Fruit fly (Drosophila melanogaster) whole organism, prepupa: ENCODE measurements around the gene CG16813.

Experiments used
- CG10669 ChIP-seq: fragments of 200-800 bp; sonication (Bioruptor generic); optimal IDR thresholded peaks from 3 replicates; lab custom pipeline; 2018; ENCODE audit warnings: missing biosample characterization, mild to moderate bottlenecking, missing genetic modification characterization, moderate library complexity
- CG15336 ChIP-seq: fragments of 200-800 bp; sonication (Bioruptor generic); IDR thresholded peaks from 2 replicates; pipeline ENCODE4 v1.3.6; 2022; ENCODE audit warnings: missing biosample characterization, missing genetic modification characterization
- CG1621 ChIP-seq: fragments of 200-800 bp; sonication (Bioruptor generic); optimal IDR thresholded peaks from 3 replicates; lab custom pipeline; 2018; ENCODE audit warnings: missing biosample characterization, mild to moderate bottlenecking, missing genetic modification characterization
- CG16779 ChIP-seq: fragments of 200-800 bp; sonication (Bioruptor generic); optimal IDR thresholded peaks from 3 replicates; lab custom pipeline; 2017; ENCODE audit warnings: missing biosample characterization, mild to moderate bottlenecking, missing genetic modification characterization
- CG3032 ChIP-seq: fragments of 200-800 bp; optimal IDR thresholded peaks from 2 replicates; lab custom pipeline; 2019; ENCODE audit warnings: missing biosample characterization, mild to moderate bottlenecking, missing genetic modification characterization, moderate library complexity
- CG31627 ChIP-seq: fragments of 200-800 bp; sonication (Bioruptor generic); optimal IDR thresholded peaks from 3 replicates; lab custom pipeline; 2016; ENCODE audit warnings: missing biosample characterization, missing genetic modification characterization
- CG3919 ChIP-seq: fragments of 200-800 bp; sonication (Bioruptor generic); optimal IDR thresholded peaks from 3 replicates; lab custom pipeline; 2016; ENCODE audit warnings: missing biosample characterization, missing genetic modification characterization
- CG4318 ChIP-seq: fragments of 200-800 bp; sonication (Bioruptor generic); optimal IDR thresholded peaks from 3 replicates; lab custom pipeline; 2017; ENCODE audit warnings: missing biosample characterization, mild to moderate bottlenecking, missing genetic modification characterization
- CG6163 ChIP-seq: fragments of 200-800 bp; sonication (Bioruptor generic); IDR thresholded peaks from 3 replicates; pipeline ENCODE4 v1.3.6; 2022; ENCODE audit warnings: missing biosample characterization, missing genetic modification characterization
- CG6808 ChIP-seq: fragments of 200-800 bp; sonication (Bioruptor generic); optimal IDR thresholded peaks from 3 replicates; lab custom pipeline; 2017; ENCODE audit warnings: missing biosample characterization, missing genetic modification characterization, mild to moderate bottlenecking, moderate library complexity, missing genetic modification reagents
- CG6854 ChIP-seq: fragments of 200-800 bp; sonication (Bioruptor generic); optimal IDR thresholded peaks from 2 replicates; lab custom pipeline; 2017; ENCODE audit warnings: missing biosample characterization, mild to moderate bottlenecking, missing genetic modification characterization
- CG7368 ChIP-seq: fragments of 200-800 bp; sonication (Bioruptor generic); optimal IDR thresholded peaks from 3 replicates; lab custom pipeline; 2016; ENCODE audit warnings: missing biosample characterization, missing genetic modification characterization
- CG8319 ChIP-seq: fragments of 200-800 bp; sonication (Bioruptor generic); optimal IDR thresholded peaks from 3 replicates; lab custom pipeline; 2016; ENCODE audit warnings: missing biosample characterization, missing genetic modification characterization
- CG8632 ChIP-seq: fragments of 200-800 bp; sonication (Bioruptor generic); optimal IDR thresholded peaks from 3 replicates; lab custom pipeline; 2016; ENCODE audit warnings: missing biosample characterization, missing genetic modification characterization
- CG9139 ChIP-seq: fragments of 200-800 bp; sonication (Bioruptor generic); optimal IDR thresholded peaks from 3 replicates; lab custom pipeline; 2017; ENCODE audit warnings: missing biosample characterization, mild to moderate bottlenecking, missing genetic modification characterization
- Eip75B ChIP-seq: fragments of 200-800 bp; sonication (Bioruptor generic); optimal IDR thresholded peaks from 3 replicates; lab custom pipeline; 2016; ENCODE audit warnings: missing biosample characterization, missing genetic modification characterization
- Eip78C ChIP-seq: fragments of 200-800 bp; sonication (Bioruptor generic); peaks from one replicate; lab custom pipeline; 2016; ENCODE audit warnings: missing biosample characterization, missing genetic modification characterization
- Eip93F ChIP-seq: fragments of 200-800 bp; sonication (Bioruptor generic); optimal IDR thresholded peaks from 2 replicates; lab custom pipeline; 2016; ENCODE audit warnings: missing biosample characterization, mild to moderate bottlenecking, missing genetic modification characterization
- Ets96B ChIP-seq: fragments of 200-800 bp; optimal IDR thresholded peaks from 2 replicates; lab custom pipeline; 2019; ENCODE audit warnings: missing biosample characterization, mild to moderate bottlenecking, missing genetic modification characterization, moderate library complexity
- Hr39 ChIP-seq: fragments of 200-800 bp; sonication (Bioruptor generic); optimal IDR thresholded peaks from 2 replicates; lab custom pipeline; 2016; ENCODE audit warnings: missing biosample characterization, missing genetic modification characterization
- Hr4 ChIP-seq: fragments of 200-800 bp; sonication (Bioruptor generic); optimal IDR thresholded peaks from 3 replicates; lab custom pipeline; 2016; ENCODE audit warnings: missing biosample characterization, missing genetic modification characterization
- Lpt ChIP-seq: fragments of 200-800 bp; sonication (Bioruptor generic); optimal IDR thresholded peaks from 3 replicates; lab custom pipeline; 2016; ENCODE audit warnings: missing biosample characterization, missing genetic modification characterization
- Met ChIP-seq: fragments of 200-800 bp; sonication (Bioruptor generic); optimal IDR thresholded peaks from 3 replicates; lab custom pipeline; 2016; ENCODE audit warnings: missing biosample characterization, missing genetic modification characterization
- Smox ChIP-seq: fragments of 200-800 bp; sonication (Bioruptor generic); optimal IDR thresholded peaks from 3 replicates; lab custom pipeline; 2016; ENCODE audit warnings: missing biosample characterization, missing genetic modification characterization
- Sox102F ChIP-seq: fragments of 200-800 bp; sonication (Bioruptor generic); optimal IDR thresholded peaks from 2 replicates; lab custom pipeline; 2016; ENCODE audit warnings: missing biosample characterization, mild to moderate bottlenecking, missing genetic modification characterization
- Sox14 ChIP-seq: fragments of 200-800 bp; sonication (Bioruptor generic); optimal IDR thresholded peaks from 3 replicates; lab custom pipeline; 2016; ENCODE audit warnings: missing biosample characterization, missing genetic modification characterization
- Sox15 ChIP-seq: fragments of 200-800 bp; sonication (Bioruptor generic); optimal IDR thresholded peaks from 3 replicates; lab custom pipeline; 2016; ENCODE audit warnings: missing biosample characterization, missing genetic modification characterization
- achi ChIP-seq: fragments of 200-800 bp; sonication (Bioruptor generic); optimal IDR thresholded peaks from 3 replicates; lab custom pipeline; 2016; ENCODE audit warnings: missing biosample characterization, missing genetic modification characterization
- acj6 ChIP-seq: fragments of 200-800 bp; sonication (Bioruptor generic); optimal IDR thresholded peaks from 3 replicates; lab custom pipeline; 2016; ENCODE audit warnings: missing biosample characterization, missing genetic modification characterization
- dsx ChIP-seq: fragments of 200-800 bp; optimal IDR thresholded peaks from 3 replicates; lab custom pipeline; 2019; ENCODE audit warnings: missing biosample characterization, mild to moderate bottlenecking, missing genetic modification characterization, moderate library complexity; ENCODE audit not compliant: poor library complexity, severe bottlenecking
- eg ChIP-seq: fragments of 200-800 bp; sonication (Bioruptor generic); IDR thresholded peaks from 3 replicates; pipeline ENCODE4 v1.3.6; 2022; ENCODE audit warnings: missing biosample characterization, missing genetic modification characterization
- esn ChIP-seq: fragments of 200-800 bp; sonication (Bioruptor generic); optimal IDR thresholded peaks from 2 replicates; lab custom pipeline; 2016; ENCODE audit warnings: missing biosample characterization, mild to moderate bottlenecking, missing genetic modification characterization, moderate library complexity
- fd59A ChIP-seq: fragments of 200-800 bp; sonication (Bioruptor generic); optimal IDR thresholded peaks from 2 replicates; lab custom pipeline; 2017; ENCODE audit warnings: missing biosample characterization, mild to moderate bottlenecking, missing genetic modification characterization, missing genetic modification reagents
- fd85E ChIP-seq: fragments of 200-800 bp; sonication (Bioruptor generic); optimal IDR thresholded peaks from 3 replicates; lab custom pipeline; 2016; ENCODE audit warnings: missing biosample characterization, missing genetic modification characterization
- fkh ChIP-seq: fragments of 200-800 bp; sonication (Bioruptor generic); optimal IDR thresholded peaks from 3 replicates; lab custom pipeline; 2017; ENCODE audit warnings: missing biosample characterization, mild to moderate bottlenecking, missing genetic modification characterization, moderate library complexity
- lz ChIP-seq: fragments of 200-800 bp; sonication (Bioruptor generic); optimal IDR thresholded peaks from 3 replicates; lab custom pipeline; 2016; ENCODE audit warnings: missing biosample characterization, missing genetic modification characterization
- ss ChIP-seq, 2 experiments: fragments of 200-800 bp; sonication (Bioruptor generic); optimal IDR thresholded peaks; 2 replicates in 1 of 2; 3 replicates in 1 of 2; lab custom pipeline; 2017 to 2018; ENCODE audit warnings: mild to moderate bottlenecking in 2 of 2, missing biosample characterization in 2 of 2, missing genetic modification characterization in 2 of 2, moderate library complexity in 1 of 2
- svp ChIP-seq: fragments of 200-800 bp; sonication (Bioruptor generic); peaks from one replicate; lab custom pipeline; 2016; ENCODE audit warnings: missing biosample characterization, missing genetic modification characterization
- topi ChIP-seq: fragments of 200-800 bp; sonication (Bioruptor generic); optimal IDR thresholded peaks from 3 replicates; lab custom pipeline; 2016; ENCODE audit warnings: missing biosample characterization, missing genetic modification characterization
- vri ChIP-seq: fragments of 200-800 bp; sonication (Bioruptor generic); optimal IDR thresholded peaks from 3 replicates; lab custom pipeline; 2016; ENCODE audit warnings: missing biosample characterization, mild to moderate bottlenecking, missing genetic modification characterization

Gene CG16813

dm6 chr2L:13203437-13204137, 23.7 kb upstream of the CG16813 start, which contains the start of gene Pect:
TSS of gene Pect (plus strand) at chr2L:13203762.
- TF ChIP-seq CG15336 (peak; percentile 44), CG6163 (GFP tag; lab: Robert Waterston, UW) (peak; percentile 57; the same call in 2 of the 3 replicates), eg (GFP tag; lab: Robert Waterston, UW) (peak; percentile 37; the same call in 2 of the 3 replicates), acj6 (GFP tag; lab: Kevin White, UChicago) (no peak), Sox15 (GFP tag; lab: Kevin White, UChicago) (peak; percentile 13), Hr4 (no peak), CG10669 (no peak), topi (no peak), svp (GFP tag; lab: Kevin White, UChicago) (peak; percentile 73), esn (GFP tag; lab: Kevin White, UChicago) (peak; percentile 41), Eip78C (GFP tag; lab: Kevin White, UChicago) (peak; percentile 67), lz (GFP tag; lab: Kevin White, UChicago) (peak; percentile 31), CG3032 (tag; lab: Kevin White, UChicago) (peak; percentile 68), CG6854 (GFP tag; lab: Kevin White, UChicago) (peak; percentile 67), fkh (GFP tag; lab: Kevin White, UChicago) (peak; percentile 54)

dm6 chr2L:13204151-13204550, 23.2 kb upstream of the CG16813 start:
- TF ChIP-seq Eip78C (GFP tag; lab: Kevin White, UChicago) (peak; percentile 43), Sox102F (GFP tag; lab: Kevin White, UChicago) (no peak), Ets96B (no peak)

dm6 chr2L:13205256-13205655, 22.1 kb upstream of the CG16813 start:
- TF ChIP-seq esn (GFP tag; lab: Kevin White, UChicago) (peak; percentile 44), fkh (GFP tag; lab: Kevin White, UChicago) (peak; percentile 79), topi (peak; percentile 5), CG7368 (GFP tag; lab: Kevin White, UChicago) (no peak), CG15336 (0 out of 2 replicates have a peak, but pooled peaks have one; percentile 21), eg (GFP tag; lab: Robert Waterston, UW) (peak; percentile 46; the same call in 1 of the 3 replicates), svp (GFP tag; lab: Kevin White, UChicago) (peak; percentile 74), Eip75B (peak; percentile 45), ss (GFP tag; optimal IDR thresholded peaks at IDR 0.05; lab: Kevin White, UChicago) (peak; percentile 35 to 62), achi (GFP tag; lab: Kevin White, UChicago) (no peak), Ets96B (no peak), CG1621 (peak; percentile 8), Met (peak; percentile 22), CG6854 (GFP tag; lab: Kevin White, UChicago) (peak; percentile 66), CG16779 (peak; percentile 38), CG6808 (GFP tag; lab: Kevin White, UChicago) (no peak), lz (GFP tag; lab: Kevin White, UChicago) (no peak), Sox14 (GFP tag; lab: Kevin White, UChicago) (peak; percentile 10), CG6163 (GFP tag; lab: Robert Waterston, UW) (peak; percentile 53; the same call in 2 of the 3 replicates), CG3919 (peak; percentile 40), Eip78C (GFP tag; lab: Kevin White, UChicago) (peak; percentile 67)

- TF ChIP-seq Lpt (GFP tag; lab: Kevin White, UChicago) (peak; percentile 32), dsx (GFP tag; lab: Kevin White, UChicago) (no peak), Hr39 (GFP tag; lab: Kevin White, UChicago) (no peak), fd85E (GFP tag; lab: Kevin White, UChicago) (no peak), Met (no peak), Smox (GFP tag; lab: Kevin White, UChicago) (no peak), topi (no peak), fd59A (GFP tag; lab: Kevin White, UChicago) (no peak), lz (GFP tag; lab: Kevin White, UChicago) (no peak), fkh (GFP tag; lab: Kevin White, UChicago) (peak; percentile 8), CG9139 (peak; percentile 17), CG8319 (GFP tag; lab: Kevin White, UChicago) (no peak), CG6808 (GFP tag; lab: Kevin White, UChicago) (no peak), acj6 (GFP tag; lab: Kevin White, UChicago) (no peak), CG6854 (GFP tag; lab: Kevin White, UChicago) (no peak), CG15336 (0 out of 2 replicates have a peak, but pooled peaks have one; percentile 27), Sox14 (GFP tag; lab: Kevin White, UChicago) (no peak), Eip75B (peak; percentile 31), achi (GFP tag; lab: Kevin White, UChicago) (no peak), CG31627 (GFP tag; lab: Kevin White, UChicago) (no peak), CG4318 (GFP tag; lab: Kevin White, UChicago) (no peak), svp (GFP tag; lab: Kevin White, UChicago) (peak; percentile 89), eg (GFP tag; lab: Robert Waterston, UW) (peak; percentile 61; the same call in 2 of the 3 replicates), CG3919 (peak; percentile 23), vri (peak; percentile 55), Ets96B (no peak), Eip93F (no peak), CG8632 (GFP tag; lab: Kevin White, UChicago) (no peak)
These were observed 21.2 kb upstream of the CG16813 start for dm6 chr2L:13206077-13206668.
